Fruit fly (Drosophila melanogaster) whole organism, pupa: ENCODE measurements around the gene CG9667.

Experiments used
- CG10348 ChIP-seq: fragments of 200-800 bp; sonication (Bioruptor generic); IDR thresholded peaks from 2 replicates; pipeline ENCODE4 v1.3.6; 2022; ENCODE audit warnings: missing biosample characterization, missing genetic modification characterization
- CG12605 ChIP-seq: fragments of 200-800 bp; sonication (Bioruptor generic); IDR thresholded peaks from 2 replicates; pipeline ENCODE4 v1.3.6; 2022; ENCODE audit warnings: missing biosample characterization, missing genetic modification characterization
- CG13204 ChIP-seq: fragments of 200-800 bp; sonication (Bioruptor generic); optimal IDR thresholded peaks from 2 replicates; lab custom pipeline; 2018; ENCODE audit warnings: missing biosample characterization, mild to moderate bottlenecking, missing genetic modification characterization, moderate library complexity
- CG14655 ChIP-seq: fragments of 200-800 bp; sonication (Bioruptor generic); optimal IDR thresholded peaks from 3 replicates; lab custom pipeline; 2017; ENCODE audit warnings: mild to moderate bottlenecking, missing biosample characterization, missing genetic modification reagents, missing genetic modification characterization
- CG15710 ChIP-seq: fragments of 200-800 bp; sonication (Bioruptor generic); optimal IDR thresholded peaks from 2 replicates; lab custom pipeline; 2018; ENCODE audit warnings: missing biosample characterization, mild to moderate bottlenecking, missing genetic modification characterization, moderate library complexity
- CG17806 ChIP-seq: fragments of 200-800 bp; sonication (Bioruptor generic); optimal IDR thresholded peaks from 2 replicates; lab custom pipeline; 2018; ENCODE audit warnings: missing biosample characterization, mild to moderate bottlenecking, missing genetic modification characterization, moderate library complexity
- CG32121 ChIP-seq: fragments of 200-800 bp; sonication (Bioruptor generic); IDR thresholded peaks from 2 replicates; pipeline ENCODE4 v1.3.6; 2022; ENCODE audit warnings: missing biosample characterization, missing genetic modification characterization
- CG34367 ChIP-seq: fragments of 200-800 bp; sonication (Bioruptor generic); optimal IDR thresholded peaks from 2 replicates; lab custom pipeline; 2018; ENCODE audit warnings: missing biosample characterization, mild to moderate bottlenecking, missing genetic modification characterization
- CG4496 ChIP-seq: fragments of 200-800 bp; sonication (Bioruptor generic); IDR thresholded peaks from 3 replicates; pipeline ENCODE4 v1.3.6; 2022; ENCODE audit warnings: missing biosample characterization, missing genetic modification characterization
- CG8159 ChIP-seq: fragments of 200-800 bp; sonication (Bioruptor generic); optimal IDR thresholded peaks from 3 replicates; lab custom pipeline; 2018; ENCODE audit warnings: missing biosample characterization, mild to moderate bottlenecking, missing genetic modification characterization, moderate library complexity
- CG8301 ChIP-seq: fragments of 200-800 bp; sonication (Bioruptor generic); optimal IDR thresholded peaks from 2 replicates; lab custom pipeline; 2018; ENCODE audit warnings: missing biosample characterization, mild to moderate bottlenecking, missing genetic modification characterization
- CG9948 ChIP-seq: fragments of 200-800 bp; sonication (Bioruptor generic); optimal IDR thresholded peaks from 2 replicates; lab custom pipeline; 2018; ENCODE audit warnings: missing biosample characterization, mild to moderate bottlenecking, missing genetic modification characterization, moderate library complexity
- D1 ChIP-seq: fragments of 200-800 bp; sonication (Bioruptor generic); optimal IDR thresholded peaks from 2 replicates; lab custom pipeline; 2018; ENCODE audit warnings: missing biosample characterization, mild to moderate bottlenecking, missing genetic modification characterization, moderate library complexity
- EcR ChIP-seq: fragments of 200-800 bp; sonication (Bioruptor generic); optimal IDR thresholded peaks from 3 replicates; lab custom pipeline; 2019; ENCODE audit warnings: missing biosample characterization, missing genetic modification characterization, mild to moderate bottlenecking, moderate library complexity, missing genetic modification reagents
- Ets98B ChIP-seq: fragments of 200-800 bp; sonication (Bioruptor generic); IDR thresholded peaks from 2 replicates; pipeline ENCODE4 v1.3.6; 2022; ENCODE audit warnings: missing biosample characterization, missing genetic modification characterization
- Pif1A ChIP-seq: fragments of 200-800 bp; sonication (Bioruptor generic); optimal IDR thresholded peaks from 3 replicates; lab custom pipeline; 2016; ENCODE audit warnings: missing biosample characterization, missing genetic modification characterization
- Pif1B ChIP-seq: fragments of 200-800 bp; sonication (Bioruptor generic); optimal IDR thresholded peaks from 3 replicates; lab custom pipeline; 2016; ENCODE audit warnings: missing biosample characterization, missing genetic modification characterization
- Snoo ChIP-seq: fragments of 200-800 bp; sonication (Bioruptor generic); optimal IDR thresholded peaks from 3 replicates; lab custom pipeline; 2017; ENCODE audit warnings: missing biosample characterization, mild to moderate bottlenecking, missing genetic modification characterization, inconsistent platforms
- fd96Ca ChIP-seq: fragments of 200-800 bp; sonication (Bioruptor generic); IDR thresholded peaks from 3 replicates; pipeline ENCODE4 v1.3.6; 2022; ENCODE audit warnings: missing biosample characterization, missing genetic modification characterization
- gl ChIP-seq: fragments of 200-800 bp; sonication (Bioruptor generic); optimal IDR thresholded peaks from 2 replicates; lab custom pipeline; 2018; ENCODE audit warnings: missing biosample characterization, mild to moderate bottlenecking, missing genetic modification characterization
- rn ChIP-seq: fragments of 200-800 bp; sonication (Bioruptor generic); IDR thresholded peaks from 2 replicates; pipeline ENCODE4 v1.3.6; 2022; ENCODE audit warnings: missing biosample characterization, missing genetic modification characterization

CG9667 gene

DNA sequence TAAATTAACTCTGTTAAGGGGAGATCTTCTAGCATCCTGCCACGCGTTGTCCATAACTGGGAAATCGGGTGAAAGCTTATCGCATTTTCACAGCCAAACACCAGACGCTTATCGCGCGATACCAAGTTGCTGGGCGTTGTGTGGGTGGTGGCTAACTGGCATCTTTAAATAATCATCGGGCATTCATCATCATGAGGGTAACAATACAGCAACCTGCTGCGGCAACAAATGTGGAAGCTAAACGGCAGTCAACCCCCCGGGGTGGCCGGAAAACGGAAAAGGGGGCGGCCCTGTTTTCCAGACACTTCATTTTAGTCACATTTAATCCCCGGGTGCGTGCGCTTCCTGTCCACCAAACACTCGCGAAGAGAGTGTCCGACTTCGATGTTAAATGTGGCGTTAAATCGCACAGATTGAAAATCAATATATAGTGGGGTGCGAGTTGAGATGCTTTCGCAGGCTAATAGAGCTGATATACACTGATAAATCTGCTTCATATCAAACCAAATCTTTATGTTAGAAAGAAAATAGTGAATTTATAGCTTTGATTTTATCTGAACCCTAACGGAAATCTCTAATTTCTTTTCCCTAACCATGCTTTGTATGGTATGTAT lies 26.5 kb upstream of the CG9667 start:
- TF ChIP-seq CG17806 (no peak), CG9948 (tag; lab: Kevin White, UChicago) (no peak), CG15710 (no peak), CG8301 (tag; lab: Kevin White, UChicago) (no peak), CG14655 (GFP tag; lab: Kevin White, UChicago) (no peak), fd96Ca (GFP tag; lab: Robert Waterston, UW) (no peak), Pif1B (GFP tag; lab: Kevin White, UChicago) (no peak), Ets98B (GFP tag; lab: Robert Waterston, UW) (no peak), Pif1A (GFP tag; lab: Kevin White, UChicago) (no peak), CG4496 (GFP tag; lab: Robert Waterston, UW) (no peak), CG10348 (GFP tag; lab: Robert Waterston, UW) (no peak), CG12605 (GFP tag; lab: Robert Waterston, UW) (no peak), Snoo (tag; lab: Kevin White, UChicago) (no peak), gl (tag; lab: Kevin White, UChicago) (no peak)

DNA sequence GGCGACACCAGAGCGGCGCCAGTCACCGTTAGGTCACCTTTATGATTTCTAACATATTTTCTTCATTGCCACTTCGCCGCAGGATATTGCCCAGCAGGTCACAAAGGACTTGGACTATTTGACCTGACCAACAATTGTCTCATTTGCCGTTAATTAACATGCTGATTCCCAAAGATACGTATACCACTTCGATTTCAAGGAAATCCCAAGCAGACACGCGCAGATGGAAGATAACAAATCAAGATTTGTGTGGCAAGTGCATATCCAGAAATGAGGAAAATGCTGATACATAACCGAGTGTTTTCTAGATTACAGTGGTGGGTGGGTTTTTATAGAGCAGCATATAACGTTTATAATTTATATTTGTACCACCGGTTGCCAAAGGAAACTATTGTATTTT lies 25.0 kb upstream of the CG9667 start:
- TF ChIP-seq gl (tag; lab: Kevin White, UChicago) (no peak), Pif1B (GFP tag; lab: Kevin White, UChicago) (no peak), CG8159 (tag; lab: Kevin White, UChicago) (no peak), CG14655 (GFP tag; lab: Kevin White, UChicago) (no peak), CG17806 (no peak), CG34367 (tag; lab: Kevin White, UChicago) (no peak), rn (GFP tag; lab: Robert Waterston, UW) (no peak), CG4496 (GFP tag; lab: Robert Waterston, UW) (no peak), CG8301 (tag; lab: Kevin White, UChicago) (no peak), CG32121 (no peak), Pif1A (GFP tag; lab: Kevin White, UChicago) (no peak), Ets98B (GFP tag; lab: Robert Waterston, UW) (no peak), CG12605 (GFP tag; lab: Robert Waterston, UW) (no peak), Snoo (tag; lab: Kevin White, UChicago) (no peak)

DNA sequence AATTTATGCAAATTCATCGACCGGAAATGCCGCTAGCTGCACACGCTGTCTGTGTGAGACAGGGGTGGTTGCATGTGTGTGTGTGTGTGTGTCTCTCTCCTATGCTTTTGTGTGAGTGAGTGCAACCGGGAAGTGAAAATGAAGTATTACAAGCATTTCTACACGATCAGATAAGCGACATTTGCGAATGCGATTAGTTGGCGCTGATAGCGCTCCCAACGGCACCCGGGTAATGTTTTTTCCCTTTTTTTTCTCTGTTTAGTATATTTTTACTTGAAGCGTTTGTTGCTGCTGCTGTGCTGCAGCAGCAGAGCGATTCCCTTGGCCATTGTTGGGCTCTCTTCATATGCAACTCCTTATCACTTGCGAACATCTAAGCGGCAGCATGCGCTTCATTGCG lies 23.8 kb upstream of the CG9667 start:
- TF ChIP-seq CG32121, result no peak
- no peak for TF ChIP-seq CG8159 (tag; lab: Kevin White, UChicago)
- no peak for TF ChIP-seq CG14655 (GFP tag; lab: Kevin White, UChicago)
- no peak for TF ChIP-seq CG17806
- no peak for TF ChIP-seq CG4496 (GFP tag; lab: Robert Waterston, UW)
- TF ChIP-seq Snoo (tag; lab: Kevin White, UChicago), result no peak
- no peak for TF ChIP-seq Ets98B (GFP tag; lab: Robert Waterston, UW)
- no peak for TF ChIP-seq EcR (GFP tag; lab: Kevin White, UChicago)
- TF ChIP-seq gl (tag; lab: Kevin White, UChicago), result no peak

DNA sequence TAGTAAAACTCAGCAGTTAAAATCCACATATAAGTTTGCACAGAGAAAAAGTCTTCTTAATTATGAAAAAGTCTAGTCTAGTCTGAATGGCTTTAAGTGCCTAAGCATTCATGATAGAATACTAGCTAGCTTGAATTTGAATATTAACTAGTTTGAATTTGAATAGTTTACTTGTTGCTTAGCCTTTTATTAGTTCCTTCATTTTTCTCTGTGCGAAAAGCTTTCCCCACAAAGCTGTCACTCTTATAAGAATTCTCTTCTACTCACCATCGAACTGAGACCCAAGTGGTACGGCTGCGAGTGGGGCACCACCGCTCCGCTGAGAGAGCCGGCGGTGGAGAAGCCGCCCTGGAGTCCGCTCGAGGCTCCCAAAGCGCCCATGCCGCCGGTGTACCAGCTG lies 22.8 kb upstream of the CG9667 start:
- TF ChIP-seq CG34367 (tag; lab: Kevin White, UChicago) (no peak), CG13204 (GFP tag; lab: Kevin White, UChicago) (peak; percentile 82), fd96Ca (GFP tag; lab: Robert Waterston, UW) (no peak)

DNA sequence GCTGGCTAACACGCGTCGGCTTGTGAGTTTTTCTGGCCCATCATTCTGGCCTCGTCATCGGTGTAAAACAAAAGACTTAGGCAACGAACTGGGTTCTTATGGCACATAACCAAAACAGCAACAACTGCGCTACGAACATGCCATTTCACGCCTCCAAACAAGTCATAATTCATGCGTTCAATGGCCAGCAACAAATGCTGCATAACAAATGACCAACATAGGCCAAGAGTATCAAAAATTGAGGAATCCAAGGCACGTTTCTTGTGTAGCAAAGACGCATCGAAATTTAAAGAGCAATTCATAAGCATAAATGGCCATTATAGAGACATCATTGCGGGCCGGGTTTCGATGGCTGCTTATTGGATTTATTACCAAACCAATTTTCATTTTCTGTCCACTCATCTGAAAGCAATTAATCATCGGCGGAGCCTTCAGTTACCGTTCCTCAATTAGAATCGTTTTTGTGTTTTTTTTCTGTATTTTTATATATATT lies 20.8 kb upstream of the CG9667 start:
- no peak for TF ChIP-seq Pif1A (GFP tag; lab: Kevin White, UChicago)
- no peak for TF ChIP-seq CG4496 (GFP tag; lab: Robert Waterston, UW)
- no peak for TF ChIP-seq CG8301 (tag; lab: Kevin White, UChicago)
- TF ChIP-seq CG32121, result no peak
- no peak for TF ChIP-seq CG17806
- TF ChIP-seq Pif1B (GFP tag; lab: Kevin White, UChicago), result no peak
- TF ChIP-seq Ets98B (GFP tag; lab: Robert Waterston, UW), result no peak
- no peak for TF ChIP-seq CG9948 (tag; lab: Kevin White, UChicago)
- no peak for TF ChIP-seq CG13204 (GFP tag; lab: Kevin White, UChicago)
- TF ChIP-seq rn (GFP tag; lab: Robert Waterston, UW), result no peak
- no peak for TF ChIP-seq CG34367 (tag; lab: Kevin White, UChicago)
- no peak for TF ChIP-seq CG14655 (GFP tag; lab: Kevin White, UChicago)
- no peak for TF ChIP-seq CG15710
- TF ChIP-seq CG12605 (GFP tag; lab: Robert Waterston, UW), result no peak
- TF ChIP-seq CG10348 (GFP tag; lab: Robert Waterston, UW), result no peak
- TF ChIP-seq gl (tag; lab: Kevin White, UChicago), result no peak
- no peak for TF ChIP-seq D1 (tag; lab: Kevin White, UChicago)
- no peak for TF ChIP-seq EcR (GFP tag; lab: Kevin White, UChicago)
- TF ChIP-seq, all 21 proteins: peak for 0

DNA sequence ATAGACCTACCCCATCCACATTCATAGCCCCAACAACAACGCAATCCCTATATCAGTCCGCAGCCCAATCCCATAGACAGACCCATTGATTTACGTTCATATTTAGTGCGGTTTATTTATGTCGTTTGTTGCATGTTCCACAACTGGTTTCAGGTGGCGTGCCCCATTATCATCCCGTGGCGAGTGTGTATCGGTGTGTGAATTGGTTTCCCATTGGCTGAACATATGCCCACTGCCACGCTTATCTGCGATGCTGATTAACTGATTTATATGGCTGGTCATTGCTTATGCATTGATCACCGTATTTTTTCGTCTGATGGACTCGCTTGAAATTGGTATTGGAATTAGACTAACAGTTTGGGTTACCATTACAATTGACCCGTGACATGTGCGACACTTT lies 19.6 kb upstream of the CG9667 start:
- TF ChIP-seq CG32121 (no peak), rn (GFP tag; lab: Robert Waterston, UW) (no peak), EcR (GFP tag; lab: Kevin White, UChicago) (no peak), CG12605 (GFP tag; lab: Robert Waterston, UW) (no peak), Snoo (tag; lab: Kevin White, UChicago) (no peak), CG8301 (tag; lab: Kevin White, UChicago) (no peak), CG4496 (GFP tag; lab: Robert Waterston, UW) (no peak), CG15710 (no peak), CG13204 (GFP tag; lab: Kevin White, UChicago) (no peak), Pif1B (GFP tag; lab: Kevin White, UChicago) (no peak)
